Fruit fly (Drosophila melanogaster) whole organism, prepupa: ENCODE measurements around the gene nAChRalpha3.

Source experiments
- Ets21C ChIP-seq: fragments of 200-800 bp; sonication (Bioruptor generic); optimal IDR thresholded peaks from 3 replicates; lab custom pipeline; 2016; ENCODE audit warnings: missing biosample characterization, missing genetic modification characterization
- Gug ChIP-seq: fragments of 200-800 bp; sonication (Bioruptor generic); IDR thresholded peaks from 2 replicates; pipeline ENCODE4 v1.3.6; 2022; ENCODE audit warnings: missing biosample characterization, missing genetic modification characterization
- Sox102F ChIP-seq: fragments of 200-800 bp; sonication (Bioruptor generic); optimal IDR thresholded peaks from 2 replicates; lab custom pipeline; 2016; ENCODE audit warnings: missing biosample characterization, mild to moderate bottlenecking, missing genetic modification characterization
- lz ChIP-seq: fragments of 200-800 bp; sonication (Bioruptor generic); optimal IDR thresholded peaks from 3 replicates; lab custom pipeline; 2016; ENCODE audit warnings: missing biosample characterization, missing genetic modification characterization
- pdm3 ChIP-seq: fragments of 200-800 bp; sonication (Bioruptor generic); optimal IDR thresholded peaks from 3 replicates; lab custom pipeline; 2016; ENCODE audit warnings: missing biosample characterization, missing genetic modification characterization
- ss ChIP-seq, 2 experiments: fragments of 200-800 bp; sonication (Bioruptor generic); optimal IDR thresholded peaks; 2 replicates in 1 of 2; 3 replicates in 1 of 2; lab custom pipeline; 2017 to 2018; ENCODE audit warnings: mild to moderate bottlenecking in 2 of 2, missing biosample characterization in 2 of 2, missing genetic modification characterization in 2 of 2, moderate library complexity in 1 of 2

- TF ChIP-seq pdm3 (no peak), ss (GFP tag; optimal IDR thresholded peaks at IDR 0.05; lab: Kevin White, UChicago) (no peak), Ets21C (no peak), Gug (GFP tag; lab: Robert Waterston, UW) (no peak), lz (no peak), Sox102F (GFP tag; lab: Kevin White, UChicago) (no peak)
These were observed 81.9 kb downstream of the nAChRalpha3 start for dm6 chrX:8285052-8285451.
